Fruit fly (Drosophila melanogaster) whole organism, prepupa: Measurements from ENCODE around the gene heph.
A peak's percentile ranks its signal among the peaks of the same experiment; 100 is the strongest.

Source experiments
- Blimp-1 ChIP-seq: fragments of 200-800 bp; sonication (Bioruptor generic); optimal IDR thresholded peaks from 3 replicates; lab custom pipeline; 2017; ENCODE audit warnings: missing biosample characterization, missing genetic modification characterization, mild to moderate bottlenecking, moderate library complexity, missing genetic modification reagents
- CG10631 ChIP-seq: fragments of 200-800 bp; sonication (Bioruptor generic); optimal IDR thresholded peaks from 2 replicates; lab custom pipeline; 2016; ENCODE audit warnings: missing biosample characterization, missing genetic modification characterization
- CG10669 ChIP-seq: fragments of 200-800 bp; sonication (Bioruptor generic); optimal IDR thresholded peaks from 3 replicates; lab custom pipeline; 2018; ENCODE audit warnings: missing biosample characterization, mild to moderate bottlenecking, missing genetic modification characterization, moderate library complexity
- CG11762 ChIP-seq: fragments of 200-800 bp; sonication (Bioruptor generic); optimal IDR thresholded peaks from 3 replicates; lab custom pipeline; 2016; ENCODE audit warnings: missing biosample characterization, missing genetic modification characterization; ENCODE audit not compliant: insufficient read depth
- CG11902 ChIP-seq: fragments of 200-800 bp; sonication (Bioruptor generic); optimal IDR thresholded peaks from 3 replicates; lab custom pipeline; 2016; ENCODE audit warnings: missing biosample characterization, missing genetic modification characterization
- CG1621 ChIP-seq: fragments of 200-800 bp; sonication (Bioruptor generic); optimal IDR thresholded peaks from 3 replicates; lab custom pipeline; 2018; ENCODE audit warnings: missing biosample characterization, mild to moderate bottlenecking, missing genetic modification characterization
- CG16779 ChIP-seq: fragments of 200-800 bp; sonication (Bioruptor generic); optimal IDR thresholded peaks from 3 replicates; lab custom pipeline; 2017; ENCODE audit warnings: missing biosample characterization, mild to moderate bottlenecking, missing genetic modification characterization
- CG3032 ChIP-seq: fragments of 200-800 bp; optimal IDR thresholded peaks from 2 replicates; lab custom pipeline; 2019; ENCODE audit warnings: missing biosample characterization, mild to moderate bottlenecking, missing genetic modification characterization, moderate library complexity
- CG32006 ChIP-seq: fragments of 200-800 bp; sonication (Bioruptor generic); optimal IDR thresholded peaks from 3 replicates; lab custom pipeline; 2017; ENCODE audit warnings: missing biosample characterization, mild to moderate bottlenecking, missing genetic modification characterization
- CG34406 ChIP-seq: fragments of 200-800 bp; sonication (Bioruptor generic); optimal IDR thresholded peaks from 3 replicates; lab custom pipeline; 2016; ENCODE audit warnings: missing biosample characterization, missing genetic modification characterization
- CG4318 ChIP-seq: fragments of 200-800 bp; sonication (Bioruptor generic); optimal IDR thresholded peaks from 3 replicates; lab custom pipeline; 2017; ENCODE audit warnings: missing biosample characterization, mild to moderate bottlenecking, missing genetic modification characterization
- CG6163 ChIP-seq: fragments of 200-800 bp; sonication (Bioruptor generic); IDR thresholded peaks from 3 replicates; pipeline ENCODE4 v1.3.6; 2022; ENCODE audit warnings: missing biosample characterization, missing genetic modification characterization
- CG6276 ChIP-seq: fragments of 200-800 bp; sonication (Bioruptor generic); optimal IDR thresholded peaks from 2 replicates; lab custom pipeline; 2017; ENCODE audit warnings: missing biosample characterization, mild to moderate bottlenecking, missing genetic modification characterization
- CG6808 ChIP-seq: fragments of 200-800 bp; sonication (Bioruptor generic); optimal IDR thresholded peaks from 3 replicates; lab custom pipeline; 2017; ENCODE audit warnings: missing biosample characterization, missing genetic modification characterization, mild to moderate bottlenecking, moderate library complexity, missing genetic modification reagents
- CG7368 ChIP-seq: fragments of 200-800 bp; sonication (Bioruptor generic); optimal IDR thresholded peaks from 3 replicates; lab custom pipeline; 2016; ENCODE audit warnings: missing biosample characterization, missing genetic modification characterization
- CG8119 ChIP-seq: fragments of 200-800 bp; sonication (Bioruptor generic); IDR thresholded peaks from 3 replicates; pipeline ENCODE4 v1.3.6; 2022; ENCODE audit warnings: missing biosample characterization, missing genetic modification characterization
- CG8632 ChIP-seq: fragments of 200-800 bp; sonication (Bioruptor generic); optimal IDR thresholded peaks from 3 replicates; lab custom pipeline; 2016; ENCODE audit warnings: missing biosample characterization, missing genetic modification characterization
- CG9139 ChIP-seq: fragments of 200-800 bp; sonication (Bioruptor generic); optimal IDR thresholded peaks from 3 replicates; lab custom pipeline; 2017; ENCODE audit warnings: missing biosample characterization, mild to moderate bottlenecking, missing genetic modification characterization
- Eip75B ChIP-seq: fragments of 200-800 bp; sonication (Bioruptor generic); optimal IDR thresholded peaks from 3 replicates; lab custom pipeline; 2016; ENCODE audit warnings: missing biosample characterization, missing genetic modification characterization
- Eip78C ChIP-seq: fragments of 200-800 bp; sonication (Bioruptor generic); peaks from one replicate; lab custom pipeline; 2016; ENCODE audit warnings: missing biosample characterization, missing genetic modification characterization
- Eip93F ChIP-seq: fragments of 200-800 bp; sonication (Bioruptor generic); optimal IDR thresholded peaks from 2 replicates; lab custom pipeline; 2016; ENCODE audit warnings: missing biosample characterization, mild to moderate bottlenecking, missing genetic modification characterization
- Ets21C ChIP-seq: fragments of 200-800 bp; sonication (Bioruptor generic); optimal IDR thresholded peaks from 3 replicates; lab custom pipeline; 2016; ENCODE audit warnings: missing biosample characterization, missing genetic modification characterization
- Ets96B ChIP-seq: fragments of 200-800 bp; optimal IDR thresholded peaks from 2 replicates; lab custom pipeline; 2019; ENCODE audit warnings: missing biosample characterization, mild to moderate bottlenecking, missing genetic modification characterization, moderate library complexity
- Gug ChIP-seq: fragments of 200-800 bp; sonication (Bioruptor generic); IDR thresholded peaks from 2 replicates; pipeline ENCODE4 v1.3.6; 2022; ENCODE audit warnings: missing biosample characterization, missing genetic modification characterization
- Hr38 ChIP-seq: sonication (Bioruptor generic); optimal IDR thresholded peaks from 2 replicates; lab custom pipeline; 2016; ENCODE audit warnings: missing biosample characterization, missing genetic modification characterization
- Hr39 ChIP-seq: fragments of 200-800 bp; sonication (Bioruptor generic); optimal IDR thresholded peaks from 2 replicates; lab custom pipeline; 2016; ENCODE audit warnings: missing biosample characterization, missing genetic modification characterization
- OdsH ChIP-seq: fragments of 200-800 bp; sonication (Bioruptor generic); optimal IDR thresholded peaks from 3 replicates; lab custom pipeline; 2016; ENCODE audit warnings: missing biosample characterization, missing genetic modification characterization
- Sox14 ChIP-seq: fragments of 200-800 bp; sonication (Bioruptor generic); optimal IDR thresholded peaks from 3 replicates; lab custom pipeline; 2016; ENCODE audit warnings: missing biosample characterization, missing genetic modification characterization
- Sox15 ChIP-seq: fragments of 200-800 bp; sonication (Bioruptor generic); optimal IDR thresholded peaks from 3 replicates; lab custom pipeline; 2016; ENCODE audit warnings: missing biosample characterization, missing genetic modification characterization
- dac ChIP-seq: fragments of 200-800 bp; sonication (Bioruptor generic); optimal IDR thresholded peaks from 2 replicates; lab custom pipeline; 2017; ENCODE audit warnings: missing biosample characterization, mild to moderate bottlenecking, missing genetic modification characterization
- eg ChIP-seq: fragments of 200-800 bp; sonication (Bioruptor generic); IDR thresholded peaks from 3 replicates; pipeline ENCODE4 v1.3.6; 2022; ENCODE audit warnings: missing biosample characterization, missing genetic modification characterization
- esn ChIP-seq: fragments of 200-800 bp; sonication (Bioruptor generic); optimal IDR thresholded peaks from 2 replicates; lab custom pipeline; 2016; ENCODE audit warnings: missing biosample characterization, mild to moderate bottlenecking, missing genetic modification characterization, moderate library complexity
- fd85E ChIP-seq: fragments of 200-800 bp; sonication (Bioruptor generic); optimal IDR thresholded peaks from 3 replicates; lab custom pipeline; 2016; ENCODE audit warnings: missing biosample characterization, missing genetic modification characterization
- fkh ChIP-seq: fragments of 200-800 bp; sonication (Bioruptor generic); optimal IDR thresholded peaks from 3 replicates; lab custom pipeline; 2017; ENCODE audit warnings: missing biosample characterization, mild to moderate bottlenecking, missing genetic modification characterization, moderate library complexity
- net ChIP-seq: fragments of 200-800 bp; sonication (Bioruptor generic); optimal IDR thresholded peaks from 3 replicates; lab custom pipeline; 2016; ENCODE audit warnings: missing biosample characterization, missing genetic modification characterization
- salr ChIP-seq, 2 experiments: fragments of 200-800 bp; sonication (Bioruptor generic); optimal IDR thresholded peaks; 3 replicates each; lab custom pipeline; 2016 to 2018; ENCODE audit warnings: missing biosample characterization in 2 of 2, missing genetic modification characterization in 2 of 2, mild to moderate bottlenecking in 1 of 2
- spab ChIP-seq: fragments of 200-800 bp; sonication (Bioruptor generic); optimal IDR thresholded peaks from 2 replicates; lab custom pipeline; 2017; ENCODE audit warnings: missing biosample characterization, mild to moderate bottlenecking, missing genetic modification characterization, missing genetic modification reagents
- ss ChIP-seq, 2 experiments: fragments of 200-800 bp; sonication (Bioruptor generic); optimal IDR thresholded peaks; 2 replicates in 1 of 2; 3 replicates in 1 of 2; lab custom pipeline; 2017 to 2018; ENCODE audit warnings: mild to moderate bottlenecking in 2 of 2, missing biosample characterization in 2 of 2, missing genetic modification characterization in 2 of 2, moderate library complexity in 1 of 2
- svp ChIP-seq: fragments of 200-800 bp; sonication (Bioruptor generic); peaks from one replicate; lab custom pipeline; 2016; ENCODE audit warnings: missing biosample characterization, missing genetic modification characterization
- topi ChIP-seq: fragments of 200-800 bp; sonication (Bioruptor generic); optimal IDR thresholded peaks from 3 replicates; lab custom pipeline; 2016; ENCODE audit warnings: missing biosample characterization, missing genetic modification characterization
- vri ChIP-seq: fragments of 200-800 bp; sonication (Bioruptor generic); optimal IDR thresholded peaks from 3 replicates; lab custom pipeline; 2016; ENCODE audit warnings: missing biosample characterization, mild to moderate bottlenecking, missing genetic modification characterization

The heph gene

DNA sequence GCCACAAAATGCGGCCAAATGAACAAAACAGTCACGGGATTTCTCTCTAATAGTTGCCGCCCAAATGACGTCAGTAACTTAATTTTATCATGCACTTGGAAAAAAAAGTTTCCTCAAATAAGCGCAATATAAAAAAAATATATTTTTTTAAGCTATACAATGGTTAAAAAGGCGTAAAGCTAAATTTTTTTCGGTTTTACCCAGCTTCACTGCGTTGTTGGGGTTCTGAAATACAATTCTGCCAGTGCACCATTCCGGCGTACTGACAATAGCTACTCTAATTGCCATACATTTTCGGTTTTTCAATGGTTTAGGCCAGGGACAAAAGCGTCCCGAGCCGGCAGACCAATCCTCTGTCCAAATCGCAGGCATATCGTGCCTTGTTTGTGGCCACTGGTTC lies 17.6 kb upstream of the heph start (continued):
- TF ChIP-seq net, result no peak
- TF ChIP-seq fkh (GFP tag; lab: Kevin White, UChicago), result no peak
- TF ChIP-seq Eip93F, result no peak
- TF ChIP-seq CG3032, result no peak
- TF ChIP-seq ss (GFP tag; optimal IDR thresholded peaks at IDR 0.05; lab: Kevin White, UChicago), result no peak
- no peak for TF ChIP-seq spab (GFP tag; lab: Kevin White, UChicago)
- TF ChIP-seq CG11902 (GFP tag; lab: Kevin White, UChicago), result no peak
- TF ChIP-seq dac (GFP tag; lab: Kevin White, UChicago), result no peak
- TF ChIP-seq CG8119 (GFP tag; lab: Robert Waterston, UW), result no peak
- no peak for TF ChIP-seq Sox15 (GFP tag; lab: Kevin White, UChicago)
- no peak for TF ChIP-seq CG34406 (GFP tag; lab: Kevin White, UChicago)
- TF ChIP-seq, all 60 proteins: peak for 14

DNA sequence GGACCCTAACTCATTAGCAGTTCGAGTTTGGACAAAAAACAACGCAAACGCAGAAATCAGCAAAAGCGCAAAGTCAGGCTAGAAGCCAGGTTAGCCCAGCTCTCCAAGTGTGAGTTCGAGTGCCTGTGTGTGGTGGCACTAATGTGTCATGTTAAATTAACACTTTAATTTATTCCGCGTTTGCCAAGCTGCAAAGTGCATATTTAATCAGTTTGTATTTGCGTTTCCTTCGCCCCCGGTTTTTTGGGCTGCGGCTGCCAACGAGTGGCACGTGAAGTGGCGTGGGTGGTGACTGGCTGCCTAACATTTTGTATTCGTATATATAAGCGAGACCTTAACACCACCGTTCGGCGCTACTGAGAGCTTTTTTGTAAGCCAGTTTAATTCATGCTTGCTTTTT lies 13.8 kb upstream of the heph start:
- TF ChIP-seq fd85E (GFP tag; lab: Kevin White, UChicago) (no peak), fkh (GFP tag; lab: Kevin White, UChicago) (peak; percentile 11), CG8119 (GFP tag; lab: Robert Waterston, UW) (no peak)

DNA sequence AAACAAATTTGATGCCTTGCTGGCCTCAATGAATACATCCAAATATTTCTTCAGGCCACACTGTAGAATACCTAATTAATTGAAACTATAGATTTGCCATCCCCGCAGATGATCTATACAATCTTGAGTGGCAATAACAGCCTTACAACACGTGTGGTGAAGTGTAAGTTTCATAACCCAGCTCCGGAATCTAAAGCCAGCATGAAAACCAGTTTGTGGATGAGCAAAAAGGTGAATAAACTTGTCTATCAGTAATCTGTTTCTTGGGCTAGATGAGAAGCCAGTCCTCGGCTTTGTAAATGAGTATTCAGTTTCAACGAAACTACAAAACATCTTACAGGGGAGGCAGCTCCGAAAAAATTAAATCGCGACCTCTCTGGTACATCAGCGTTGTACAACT lies 6.8 kb upstream of the heph start:
- TF ChIP-seq Eip78C (GFP tag; lab: Kevin White, UChicago) (peak; percentile 24), CG10631 (GFP tag; lab: Kevin White, UChicago) (peak; percentile 33), ss (GFP tag; optimal IDR thresholded peaks at IDR 0.05; lab: Kevin White, UChicago) (peak in 1 of 2 experiments; percentile 19), salr (GFP tag; optimal IDR thresholded peaks at IDR 0.05; lab: Kevin White, UChicago) (no peak)

DNA sequence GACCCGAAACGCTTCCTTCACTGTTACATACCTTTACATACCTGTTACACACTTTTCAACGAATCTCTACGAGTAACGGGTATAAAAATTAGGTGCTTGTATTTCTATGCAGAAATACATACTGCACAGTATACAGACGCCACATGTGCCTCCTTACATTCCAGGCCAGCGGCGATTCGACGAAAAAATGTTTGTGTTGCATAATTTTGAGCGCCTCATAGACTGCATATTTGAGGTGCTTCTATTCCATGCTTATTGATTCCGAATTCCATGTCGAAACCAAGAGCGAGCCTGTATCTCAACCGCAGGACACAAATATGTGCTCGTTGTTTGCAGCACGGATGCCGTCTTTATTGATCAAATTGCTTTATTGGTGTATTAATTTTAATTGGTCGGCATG lies 9.0 kb downstream of the heph start:
- TF ChIP-seq CG10631 (GFP tag; lab: Kevin White, UChicago) (no peak), esn (GFP tag; lab: Kevin White, UChicago) (no peak), eg (GFP tag; lab: Robert Waterston, UW) (0 out of 3 replicates have a peak, but pooled peaks have one; percentile 24), svp (GFP tag; lab: Kevin White, UChicago) (no peak), CG11762 (no peak)

DNA sequence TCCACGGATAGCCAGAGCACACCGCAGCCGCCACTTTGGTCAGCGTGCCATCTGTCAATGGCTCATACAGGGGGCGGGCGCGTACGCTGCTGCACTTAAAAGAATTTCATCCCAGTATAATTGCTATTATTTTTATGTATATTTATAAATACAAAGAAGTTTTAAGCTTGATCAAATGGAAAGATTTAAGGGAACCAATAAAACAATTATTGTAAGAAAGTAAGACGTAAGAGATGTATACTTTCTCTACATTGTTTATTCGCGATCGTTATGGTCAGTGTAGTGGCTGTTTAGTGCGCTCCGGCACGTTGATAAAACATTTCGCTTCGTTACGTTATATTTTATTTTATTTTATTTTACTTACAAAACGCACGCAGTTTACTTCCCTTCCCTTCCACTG lies 23.5 kb downstream of the heph start:
- TF ChIP-seq Sox14 (GFP tag; lab: Kevin White, UChicago), result peak; percentile 58
- peak; percentile 56 for TF ChIP-seq CG9139 (GFP tag; lab: Kevin White, UChicago)
- peak; percentile 94 for TF ChIP-seq Eip78C (GFP tag; lab: Kevin White, UChicago)
- TF ChIP-seq net, result peak; percentile 62
- peak; percentile 67 for TF ChIP-seq CG10631 (GFP tag; lab: Kevin White, UChicago)
- TF ChIP-seq svp (GFP tag; lab: Kevin White, UChicago), result peak; percentile 72
- TF ChIP-seq CG4318 (GFP tag; lab: Kevin White, UChicago), result peak; percentile 17
- no peak for TF ChIP-seq CG6276 (GFP tag; lab: Kevin White, UChicago)
- TF ChIP-seq Hr39 (GFP tag; lab: Kevin White, UChicago), result peak; percentile 30
- TF ChIP-seq topi (GFP tag; lab: Kevin White, UChicago), result peak; percentile 62
- peak; percentile 16 for TF ChIP-seq CG16779 (tag; lab: Kevin White, UChicago)
- TF ChIP-seq Gug (GFP tag; lab: Robert Waterston, UW), result no peak
- TF ChIP-seq Eip75B, result peak; percentile 48
- peak; percentile 28 for TF ChIP-seq CG7368 (GFP tag; lab: Kevin White, UChicago)
- TF ChIP-seq eg (GFP tag; lab: Robert Waterston, UW), result no peak
- TF ChIP-seq CG11902 (GFP tag; lab: Kevin White, UChicago), result peak; percentile 58
- TF ChIP-seq Sox15 (GFP tag; lab: Kevin White, UChicago), result peak; percentile 50
- TF ChIP-seq Hr38 (GFP tag; lab: Kevin White, UChicago), result no peak
- no peak for TF ChIP-seq Ets21C (GFP tag; lab: Kevin White, UChicago)
- no peak for TF ChIP-seq vri (GFP tag; lab: Kevin White, UChicago)
- TF ChIP-seq CG3032, result peak; percentile 67
- TF ChIP-seq CG1621 (tag; lab: Kevin White, UChicago), result peak; percentile 48
- peak; percentile 39 for TF ChIP-seq CG32006
- TF ChIP-seq CG8119 (GFP tag; lab: Robert Waterston, UW), result peak; percentile 40; the same call in 1 of the 3 replicates
- peak; percentile 69; the same call in 2 of the 3 replicates for TF ChIP-seq CG6163 (GFP tag; lab: Robert Waterston, UW)
- peak; percentile 73 for TF ChIP-seq Ets96B
- peak; percentile 76 for TF ChIP-seq CG8632
- peak; percentile 42 for TF ChIP-seq CG11762
- peak; percentile 64 for TF ChIP-seq OdsH (GFP tag; lab: Kevin White, UChicago)
- peak; percentile 0 for TF ChIP-seq Blimp-1
- peak in 1 of 2 experiments; percentile 46 for TF ChIP-seq salr (GFP tag; optimal IDR thresholded peaks at IDR 0.05; lab: Kevin White, UChicago)
- TF ChIP-seq CG6808 (GFP tag; lab: Kevin White, UChicago), result peak; percentile 56
- TF ChIP-seq CG10669 (GFP tag; lab: Kevin White, UChicago), result peak; percentile 48
- no peak for TF ChIP-seq fkh (GFP tag; lab: Kevin White, UChicago)
